Worm (Caenorhabditis elegans) whole organism, L4 larva: ENCODE results near the gene nrfl-1.

Experiments
- F37D6.2 ChIP-seq: sonication (generic microtip); optimal IDR thresholded peaks from 2 replicates; lab custom pipeline; 2016; ENCODE audit warnings: mild to moderate bottlenecking, missing genetic modification characterization, missing compliant biosample characterization
- F49E8.2 ChIP-seq: sonication (generic microtip); optimal IDR thresholded peaks from 2 replicates; lab custom pipeline; 2016; ENCODE audit warnings: missing compliant biosample characterization, mild to moderate bottlenecking, missing genetic modification characterization, borderline replicate concordance
- T20F7.1 ChIP-seq: fragments of 200-800 bp; sonication (Bioruptor generic); optimal IDR thresholded peaks from 2 replicates; lab custom pipeline; 2018; ENCODE audit warnings: mild to moderate bottlenecking, missing genetic modification characterization, missing compliant biosample characterization
- T26A8.4 ChIP-seq: fragments of 200-800 bp; sonication (Bioruptor generic); IDR thresholded peaks from 2 replicates; pipeline ENCODE4 v1.3.6; 2022; ENCODE audit warnings: missing genetic modification characterization, missing compliant biosample characterization
- Y105C5A.15 ChIP-seq: fragments of 200-800 bp; sonication (Bioruptor generic); IDR thresholded peaks from 2 replicates; pipeline ENCODE4 v1.3.6; 2022; ENCODE audit warnings: missing genetic modification characterization, missing compliant biosample characterization
- Y48G9A.11 ChIP-seq: fragments of 200-800 bp; sonication (Bioruptor generic); IDR thresholded peaks from 2 replicates; pipeline ENCODE4 v1.3.6; 2022; ENCODE audit warnings: missing genetic modification reagents, missing genetic modification characterization, missing compliant biosample characterization
- Y5F2A.4 ChIP-seq: fragments of 200-800 bp; sonication (Bioruptor generic); optimal IDR thresholded peaks from 2 replicates; lab custom pipeline; 2018; ENCODE audit warnings: mild to moderate bottlenecking, missing genetic modification characterization, missing compliant biosample characterization
- ZK337.2 ChIP-seq: fragments of 200-800 bp; sonication (Bioruptor generic); IDR thresholded peaks from 2 replicates; pipeline ENCODE4 v1.3.6; 2022; ENCODE audit warnings: missing genetic modification reagents, missing genetic modification characterization, missing compliant biosample characterization
- ZK546.5 ChIP-seq, 2 experiments: sonication (generic microtip); optimal IDR thresholded peaks; 2 replicates each; lab custom pipeline; 2017; ENCODE audit warnings: missing biosample characterization in 2 of 2, missing genetic modification characterization in 2 of 2
- aha-1 ChIP-seq: fragments of 150-350 bp; peaks from one replicate; lab custom pipeline; 2014; ENCODE audit warnings: missing biosample characterization, missing genetic modification characterization
- cey-2 ChIP-seq: sonication (generic microtip); optimal IDR thresholded peaks from 3 replicates; lab custom pipeline; 2017; ENCODE audit warnings: missing genetic modification characterization, mild to moderate bottlenecking, missing compliant biosample characterization, antibody characterized with exemption, borderline replicate concordance; ENCODE audit not compliant: insufficient read depth
- ctbp-1 ChIP-seq: fragments of 200-800 bp; sonication (Bioruptor generic); IDR thresholded peaks from 2 replicates; pipeline ENCODE4 v1.3.6; 2022; ENCODE audit warnings: missing genetic modification reagents, missing genetic modification characterization, missing compliant biosample characterization
- daf-16 ChIP-seq, 3 experiments: sonication (generic microtip); optimal IDR thresholded peaks; 2 replicates each; lab custom pipeline; 2016 to 2017; ENCODE audit warnings: missing genetic modification characterization in 3 of 3, missing genetic modification reagents in 3 of 3, mild to moderate bottlenecking in 2 of 3, missing compliant biosample characterization in 2 of 3, missing biosample characterization in 1 of 3, moderate library complexity in 1 of 3
- dmd-8 ChIP-seq: fragments of 200-800 bp; sonication (Bioruptor generic); IDR thresholded peaks from 2 replicates; pipeline ENCODE4 v1.3.6; 2022; ENCODE audit warnings: missing genetic modification characterization, missing compliant biosample characterization
- dmd-9 ChIP-seq: fragments of 200-800 bp; sonication (Bioruptor generic); IDR thresholded peaks from 2 replicates; pipeline ENCODE4 v1.3.6; 2022; ENCODE audit warnings: missing genetic modification reagents, missing genetic modification characterization, missing compliant biosample characterization
- egl-27 ChIP-seq: sonication (generic microtip); optimal IDR thresholded peaks from 3 replicates; lab custom pipeline; 2017; ENCODE audit warnings: missing biosample characterization, missing genetic modification reagents, missing genetic modification characterization
- fos-1 ChIP-seq: fragments of 150-350 bp; optimal IDR thresholded peaks from 2 replicates; lab custom pipeline; 2014; ENCODE audit warnings: missing biosample characterization, missing genetic modification characterization
- gei-8 ChIP-seq: fragments of 200-800 bp; sonication (Bioruptor generic); optimal IDR thresholded peaks from 2 replicates; lab custom pipeline; 2018; ENCODE audit warnings: mild to moderate bottlenecking, missing genetic modification characterization, missing compliant biosample characterization
- lin-1 ChIP-seq: fragments of 200-800 bp; sonication (Bioruptor generic); IDR thresholded peaks from 2 replicates; pipeline ENCODE4 v1.3.6; 2022; ENCODE audit warnings: missing genetic modification reagents, missing genetic modification characterization, missing compliant biosample characterization
- lin-13 ChIP-seq: fragments of 150-350 bp; optimal IDR thresholded peaks from 2 replicates; lab custom pipeline; 2014; ENCODE audit warnings: missing biosample characterization, missing genetic modification reagents, missing genetic modification characterization
- lin-15B ChIP-seq: fragments of 150-350 bp; sonication (generic microtip); optimal IDR thresholded peaks from 3 replicates; lab custom pipeline; 2014; ENCODE audit warnings: missing biosample characterization, missing genetic modification characterization
- mdt-29 ChIP-seq: fragments of 200-800 bp; sonication (Bioruptor generic); IDR thresholded peaks from 2 replicates; pipeline ENCODE4 v1.3.6; 2022; ENCODE audit warnings: missing genetic modification reagents, missing genetic modification characterization, missing compliant biosample characterization
- mep-1 ChIP-seq: fragments of 150-350 bp; sonication (generic microtip); optimal IDR thresholded peaks from 3 replicates; lab custom pipeline; 2014; ENCODE audit warnings: missing biosample characterization, missing genetic modification characterization
- nhr-10 ChIP-seq: fragments of 150-350 bp; optimal IDR thresholded peaks from 2 replicates; lab custom pipeline; 2014; ENCODE audit warnings: missing biosample characterization, missing genetic modification characterization
- nhr-237 ChIP-seq: sonication (generic microtip); optimal IDR thresholded peaks from 2 replicates; lab custom pipeline; 2017; ENCODE audit warnings: missing biosample characterization, missing genetic modification characterization
- nhr-28 ChIP-seq: fragments of 150-350 bp; optimal IDR thresholded peaks from 2 replicates; lab custom pipeline; 2014; ENCODE audit warnings: missing biosample characterization, missing genetic modification characterization
- nhr-42 ChIP-seq: fragments of 200-800 bp; sonication (Bioruptor generic); IDR thresholded peaks from 2 replicates; pipeline ENCODE4 v1.3.6; 2022; ENCODE audit warnings: missing genetic modification characterization, missing compliant biosample characterization
- nhr-48 ChIP-seq: sonication (generic microtip); optimal IDR thresholded peaks from 2 replicates; lab custom pipeline; 2016; ENCODE audit warnings: mild to moderate bottlenecking, missing genetic modification characterization, missing compliant biosample characterization
- nhr-77 ChIP-seq: fragments of 150-350 bp; optimal IDR thresholded peaks from 2 replicates; lab custom pipeline; 2014; ENCODE audit warnings: missing biosample characterization, missing genetic modification characterization
- php-3 ChIP-seq: fragments of 200-800 bp; sonication (Bioruptor generic); IDR thresholded peaks from 2 replicates; pipeline ENCODE4 v1.3.6; 2022; ENCODE audit warnings: missing genetic modification reagents, missing genetic modification characterization, missing compliant biosample characterization
- pqm-1 ChIP-seq: sonication (generic microtip); optimal IDR thresholded peaks from 2 replicates; lab custom pipeline; 2017; ENCODE audit warnings: missing biosample characterization, missing genetic modification characterization
- rbr-2 ChIP-seq: sonication (generic microtip); optimal IDR thresholded peaks from 2 replicates; lab custom pipeline; 2016; ENCODE audit warnings: missing genotype, missing genetic modification characterization, missing compliant biosample characterization
- saeg-2 ChIP-seq: fragments of 200-800 bp; sonication (Bioruptor generic); IDR thresholded peaks from 2 replicates; pipeline ENCODE4 v1.3.6; 2022; ENCODE audit warnings: missing genetic modification reagents, missing genetic modification characterization, missing compliant biosample characterization
- sdz-12 ChIP-seq: fragments of 200-800 bp; sonication (Bioruptor generic); optimal IDR thresholded peaks from 2 replicates; lab custom pipeline; 2018; ENCODE audit warnings: mild to moderate bottlenecking, missing genetic modification characterization, missing compliant biosample characterization
- snpc-1.2 ChIP-seq: fragments of 200-800 bp; sonication (Bioruptor generic); IDR thresholded peaks from 2 replicates; pipeline ENCODE4 v1.3.6; 2022; ENCODE audit warnings: missing genetic modification reagents, missing genetic modification characterization, missing compliant biosample characterization
- tag-97 ChIP-seq: fragments of 200-800 bp; sonication (Bioruptor generic); IDR thresholded peaks from 2 replicates; pipeline ENCODE4 v1.3.6; 2022; ENCODE audit warnings: missing genetic modification characterization, missing compliant biosample characterization
- unc-130 ChIP-seq: sonication (generic microtip); optimal IDR thresholded peaks from 2 replicates; lab custom pipeline; 2016; ENCODE audit warnings: missing genetic modification reagents, missing genetic modification characterization, missing compliant biosample characterization
- vab-7 ChIP-seq: fragments of 200-800 bp; sonication (Bioruptor generic); IDR thresholded peaks from 2 replicates; pipeline ENCODE4 v1.3.6; 2022; ENCODE audit warnings: missing genetic modification reagents, missing genetic modification characterization, missing compliant biosample characterization
- zfp-2 ChIP-seq: sonication (generic microtip); optimal IDR thresholded peaks from 2 replicates; lab custom pipeline; 2016; ENCODE audit warnings: mild to moderate bottlenecking, missing genetic modification characterization, missing compliant biosample characterization
- zfp-3 ChIP-seq: fragments of 200-800 bp; sonication (Bioruptor generic); conservative IDR thresholded peaks from 2 replicates; pipeline ENCODE4 v1.3.6; 2022; ENCODE audit warnings: missing genetic modification reagents, missing genetic modification characterization, missing compliant biosample characterization
- ztf-7 ChIP-seq: fragments of 150-350 bp; optimal IDR thresholded peaks from 2 replicates; lab custom pipeline; 2014; ENCODE audit warnings: missing biosample characterization, missing genetic modification characterization

nrfl-1 gene

ce11 chrIV:9159863-9160262 lies 41.0 kb downstream of the nrfl-1 start (continued):
- TF ChIP-seq lin-1 (no peak), tag-97 (GFP tag; lab: Robert Waterston, UW) (no peak), Y48G9A.11 (no peak), nhr-77 (tag; lab: Kevin White, UChicago) (peak; percentile 57), nhr-237 (tag; lab: Kevin White, UChicago) (no peak), lin-13 (GFP tag; lab: Kevin White, UChicago) (no peak), saeg-2 (no peak), nhr-48 (tag; lab: Kevin White, UChicago) (no peak), snpc-1.2 (GFP tag; lab: Robert Waterston, UW) (no peak), ztf-7 (tag; lab: Kevin White, UChicago) (no peak), ZK337.2 (no peak), unc-130 (GFP tag; lab: Kevin White, UChicago) (no peak), nhr-28 (tag; lab: Kevin White, UChicago) (peak; percentile 79), mep-1 (tag; lab: Kevin White, UChicago) (no peak), vab-7 (no peak), lin-15B (tag; lab: Kevin White, UChicago) (no peak), dmd-9 (no peak), aha-1 (tag; lab: Kevin White, UChicago) (no peak), dmd-8 (no peak), Y105C5A.15 (GFP tag; lab: Robert Waterston, UW) (no peak), T20F7.1 (GFP tag; lab: Kevin White, UChicago) (no peak), ctbp-1 (GFP tag; lab: Robert Waterston, UW) (no peak), zfp-2 (tag; lab: Kevin White, UChicago) (no peak), nhr-10 (no peak), mdt-29 (GFP tag; lab: Robert Waterston, UW) (no peak)

- TF ChIP-seq ztf-7 (tag; lab: Kevin White, UChicago) (no peak), sdz-12 (no peak), ZK546.5 (tag; optimal IDR thresholded peaks at IDR 0.05; lab: Kevin White, UChicago) (no peak), F49E8.2 (no peak), mdt-29 (GFP tag; lab: Robert Waterston, UW) (no peak), F37D6.2 (no peak), cey-2 (tag; lab: Kevin White, UChicago) (no peak), Y5F2A.4 (GFP tag; lab: Kevin White, UChicago) (no peak), mep-1 (tag; lab: Kevin White, UChicago) (no peak), unc-130 (GFP tag; lab: Kevin White, UChicago) (no peak), egl-27 (tag; lab: Kevin White, UChicago) (no peak), nhr-42 (no peak), T26A8.4 (no peak), rbr-2 (tag; lab: Kevin White, UChicago) (no peak), Y48G9A.11 (no peak)
These were observed 46.1 kb downstream of the nrfl-1 start, which contains the start of gene pcp-2 for ce11 chrIV:9165027-9165426. TSS of gene pcp-2 (minus strand) at chrIV:9165127.

ce11 chrIV:9165681-9166080 lies 46.8 kb downstream of the nrfl-1 start, which contains the start of gene C07C7.3:
TSS of gene C07C7.3 (plus strand) at chrIV:9166051.
- TF ChIP-seq php-3 (GFP tag; lab: Robert Waterston, UW) (peak; percentile 97), zfp-3 (GFP tag; lab: Robert Waterston, UW) (no peak), fos-1 (tag; lab: Kevin White, UChicago) (no peak), Y105C5A.15 (GFP tag; lab: Robert Waterston, UW) (no peak), gei-8 (GFP tag; lab: Kevin White, UChicago) (no peak), daf-16 (GFP tag; optimal IDR thresholded peaks at IDR 0.05; lab: Kevin White, UChicago) (no peak), daf-16 (tag; optimal IDR thresholded peaks at IDR 0.05; lab: Kevin White, UChicago) (peak; percentile 53), pqm-1 (tag; lab: Kevin White, UChicago) (peak; percentile 31)
